Worm (Caenorhabditis elegans) whole organism, mixed stage, embryonic: ENCODE measurements around the gene F19H8.2.

Source experiments
- blmp-1 ChIP-seq: fragments of 150-350 bp; optimal IDR thresholded peaks from 2 replicates; lab custom pipeline; 2014; ENCODE audit warnings: missing biosample characterization, missing genetic modification characterization
- ceh-39 ChIP-seq: fragments of 150-350 bp; optimal IDR thresholded peaks from 2 replicates; lab custom pipeline; 2014; ENCODE audit warnings: missing biosample characterization, missing genetic modification characterization
- ces-1 ChIP-seq: fragments of 150-350 bp; optimal IDR thresholded peaks from 2 replicates; lab custom pipeline; 2014; ENCODE audit warnings: missing biosample characterization, missing genetic modification reagents, missing genetic modification characterization
- flh-1 ChIP-seq: fragments of 200-800 bp; sonication (Bioruptor generic); optimal IDR thresholded peaks from 2 replicates; lab custom pipeline; 2018; ENCODE audit warnings: mild to moderate bottlenecking, missing genetic modification characterization, moderate library complexity, missing compliant biosample characterization
- lin-13 ChIP-seq: fragments of 150-350 bp; optimal IDR thresholded peaks from 2 replicates; lab custom pipeline; 2014; ENCODE audit warnings: missing biosample characterization, missing genetic modification characterization
- lin-32 ChIP-seq: fragments of 200-800 bp; sonication (Bioruptor generic); optimal IDR thresholded peaks from 2 replicates; lab custom pipeline; 2018; ENCODE audit warnings: mild to moderate bottlenecking, missing genetic modification characterization, missing compliant biosample characterization
- lsy-2 ChIP-seq: fragments of 150-350 bp; optimal IDR thresholded peaks from 2 replicates; lab custom pipeline; 2014; ENCODE audit warnings: missing biosample characterization, missing genetic modification characterization
- nhr-12 ChIP-seq: fragments of 150-350 bp; optimal IDR thresholded peaks from 2 replicates; lab custom pipeline; 2014; ENCODE audit warnings: missing biosample characterization, missing genetic modification characterization
- nhr-2 ChIP-seq: fragments of 150-350 bp; optimal IDR thresholded peaks from 2 replicates; lab custom pipeline; 2014; ENCODE audit warnings: missing biosample characterization, missing genetic modification characterization
- nhr-237 ChIP-seq: fragments of 150-350 bp; optimal IDR thresholded peaks from 2 replicates; lab custom pipeline; 2014; ENCODE audit warnings: missing biosample characterization, missing genetic modification characterization
- snpc-4 ChIP-seq: fragments of 150-350 bp; optimal IDR thresholded peaks from 2 replicates; lab custom pipeline; 2014; ENCODE audit warnings: missing biosample characterization, missing genetic modification characterization
- unc-39 ChIP-seq: fragments of 150-350 bp; optimal IDR thresholded peaks from 2 replicates; lab custom pipeline; 2014; ENCODE audit warnings: missing biosample characterization, missing genetic modification characterization
- unc-62 ChIP-seq: fragments of 150-350 bp; optimal IDR thresholded peaks from 2 replicates; lab custom pipeline; 2014; ENCODE audit warnings: missing biosample characterization, missing genetic modification reagents, missing genetic modification characterization

- no peak for TF ChIP-seq ceh-39 (tag; lab: Kevin White, UChicago)
- TF ChIP-seq snpc-4: no peak
- TF ChIP-seq nhr-237 (tag; lab: Kevin White, UChicago): no peak
- TF ChIP-seq nhr-2 (tag; lab: Kevin White, UChicago): no peak
- TF ChIP-seq flh-1 (GFP tag; lab: Kevin White, UChicago): no peak
- no peak for TF ChIP-seq lin-13
- TF ChIP-seq nhr-12: no peak
- TF ChIP-seq unc-39 (tag; lab: Kevin White, UChicago): no peak
- no peak for TF ChIP-seq lsy-2
- TF ChIP-seq ces-1 (GFP tag; lab: Kevin White, UChicago): no peak
- TF ChIP-seq blmp-1: no peak
- no peak for TF ChIP-seq lin-32 (GFP tag; lab: Kevin White, UChicago)
- no peak for TF ChIP-seq unc-62 (GFP tag; lab: Kevin White, UChicago)
These were observed 17.1 kb upstream of the F19H8.2 start, which contains the start of gene mltn-10 for ce11 chrII:14622758-14623157.
